Worm (Caenorhabditis elegans) whole organism, L1 larva: ENCODE results near the gene T18D3.9.

Experiments used
- C16A3.4 ChIP-seq: fragments of 150-350 bp; optimal IDR thresholded peaks from 2 replicates; lab custom pipeline; 2014; ENCODE audit warnings: missing biosample characterization, missing genetic modification characterization
- C34B4.2 ChIP-seq: sonication (generic microtip); optimal IDR thresholded peaks from 2 replicates; lab custom pipeline; 2017; ENCODE audit warnings: mild to moderate bottlenecking, missing genetic modification characterization, missing compliant biosample characterization
- F16B12.6 ChIP-seq: fragments of 150-350 bp; optimal IDR thresholded peaks from 2 replicates; lab custom pipeline; 2014; ENCODE audit warnings: missing biosample characterization, missing genetic modification characterization
- Y116A8C.19 ChIP-seq: sonication (generic microtip); optimal IDR thresholded peaks from 2 replicates; lab custom pipeline; 2016; ENCODE audit warnings: missing compliant biosample characterization, missing genetic modification characterization, borderline replicate concordance
- aha-1 ChIP-seq: fragments of 150-350 bp; optimal IDR thresholded peaks from 2 replicates; lab custom pipeline; 2014; ENCODE audit warnings: missing biosample characterization, missing genetic modification characterization
- alr-1 ChIP-seq: fragments of 200-800 bp; sonication (Bioruptor generic); optimal IDR thresholded peaks from 2 replicates; lab custom pipeline; 2018; ENCODE audit warnings: borderline replicate concordance, mild to moderate bottlenecking, missing genetic modification characterization, missing compliant biosample characterization
- ama-1 ChIP-seq: fragments of 150-350 bp; optimal IDR thresholded peaks from 2 replicates; lab custom pipeline; 2014
- ceh-63 ChIP-seq: fragments of 200-800 bp; sonication (Bioruptor generic); optimal IDR thresholded peaks from 2 replicates; lab custom pipeline; 2018; ENCODE audit warnings: mild to moderate bottlenecking, missing genetic modification characterization, missing compliant biosample characterization
- ces-1 ChIP-seq: fragments of 150-350 bp; optimal IDR thresholded peaks from 2 replicates; lab custom pipeline; 2014; ENCODE audit warnings: missing biosample characterization, missing genetic modification reagents, missing genetic modification characterization
- dpl-1 ChIP-seq, 3 experiments: fragments of 150-350 bp in 2 of 3; sonication (generic microtip) in 1 of 3; optimal IDR thresholded peaks; 2 replicates each; lab custom pipeline; 2014 to 2017; ENCODE audit warnings: missing biosample characterization in 3 of 3, missing genetic modification characterization in 3 of 3, missing genetic modification reagents in 3 of 3
- efl-1 ChIP-seq, 4 experiments: fragments of 150-350 bp; optimal IDR thresholded peaks in 3 of 4; peaks in 1 of 4; 1 replicate in 1 of 4; 2 replicates in 3 of 4; lab custom pipeline; 2014; ENCODE audit warnings: missing biosample characterization in 2 of 4, missing genetic modification characterization in 2 of 4, missing genetic modification reagents in 2 of 4
- efl-3 ChIP-seq: fragments of 200-800 bp; sonication (Bioruptor generic); optimal IDR thresholded peaks from 2 replicates; lab custom pipeline; 2018; ENCODE audit warnings: mild to moderate bottlenecking, missing genetic modification characterization, missing compliant biosample characterization
- elt-2 ChIP-seq: sonication (generic microtip); optimal IDR thresholded peaks from 2 replicates; lab custom pipeline; 2016; ENCODE audit warnings: missing genetic modification characterization, mild to moderate bottlenecking, inconsistent platforms, missing compliant biosample characterization, missing genetic modification reagents
- ets-5 ChIP-seq: fragments of 200-800 bp; sonication (Bioruptor generic); IDR thresholded peaks from 2 replicates; pipeline ENCODE4 v1.3.6; 2022; ENCODE audit warnings: missing genetic modification characterization, missing compliant biosample characterization
- hlh-17 ChIP-seq: fragments of 200-800 bp; sonication (Bioruptor generic); optimal IDR thresholded peaks from 2 replicates; lab custom pipeline; 2018; ENCODE audit warnings: missing genetic modification characterization, mild to moderate bottlenecking, missing compliant biosample characterization, moderate library complexity, borderline replicate concordance
- irx-1 ChIP-seq: sonication (generic microtip); optimal IDR thresholded peaks from 2 replicates; lab custom pipeline; 2016; ENCODE audit warnings: missing genetic modification characterization, missing compliant biosample characterization
- lin-13 ChIP-seq: fragments of 150-350 bp; optimal IDR thresholded peaks from 2 replicates; lab custom pipeline; 2014; ENCODE audit warnings: missing biosample characterization, missing genetic modification reagents, missing genetic modification characterization
- lin-14 ChIP-seq: fragments of 200-800 bp; sonication (Bioruptor generic); optimal IDR thresholded peaks from 2 replicates; lab custom pipeline; 2018; ENCODE audit warnings: mild to moderate bottlenecking, missing genetic modification characterization, moderate library complexity, missing compliant biosample characterization
- lin-35 ChIP-seq, 2 experiments: fragments of 150-350 bp; optimal IDR thresholded peaks; 2 replicates each; lab custom pipeline; 2014; ENCODE audit warnings: missing biosample characterization in 2 of 2, missing genetic modification characterization in 2 of 2, missing genetic modification reagents in 2 of 2
- lin-39 ChIP-seq: fragments of 150-350 bp; optimal IDR thresholded peaks from 2 replicates; lab custom pipeline; 2014; ENCODE audit warnings: missing biosample characterization, missing genetic modification reagents, missing genetic modification characterization
- lsy-2 ChIP-seq, 2 experiments: fragments of 150-350 bp; optimal IDR thresholded peaks; 2 replicates each; lab custom pipeline; 2014; ENCODE audit warnings: missing biosample characterization in 2 of 2, missing genetic modification characterization in 2 of 2
- mab-9 ChIP-seq: fragments of 200-800 bp; sonication (Bioruptor generic); IDR thresholded peaks from 2 replicates; pipeline ENCODE4 v1.3.6; 2022; ENCODE audit warnings: missing genetic modification reagents, missing genetic modification characterization, missing compliant biosample characterization
- mep-1 ChIP-seq: fragments of 150-350 bp; optimal IDR thresholded peaks from 2 replicates; lab custom pipeline; 2014; ENCODE audit warnings: missing biosample characterization, missing genetic modification characterization
- nhr-11 ChIP-seq: fragments of 150-350 bp; optimal IDR thresholded peaks from 2 replicates; lab custom pipeline; 2014; ENCODE audit warnings: missing biosample characterization, missing genetic modification characterization
- nhr-19 ChIP-seq: fragments of 200-800 bp; sonication (Bioruptor generic); conservative IDR thresholded peaks from 2 replicates; pipeline ENCODE4 v1.3.6; 2022; ENCODE audit warnings: missing genetic modification characterization, missing compliant biosample characterization
- nhr-47 ChIP-seq: sonication (generic microtip); optimal IDR thresholded peaks from 2 replicates; lab custom pipeline; 2016; ENCODE audit warnings: mild to moderate bottlenecking, missing genetic modification characterization, moderate library complexity, missing compliant biosample characterization
- nhr-71 ChIP-seq: sonication (generic microtip); optimal IDR thresholded peaks from 2 replicates; lab custom pipeline; 2016; ENCODE audit warnings: mild to moderate bottlenecking, missing genetic modification characterization, moderate library complexity, missing compliant biosample characterization
- nhr-76 ChIP-seq: sonication (generic microtip); optimal IDR thresholded peaks from 2 replicates; lab custom pipeline; 2017; ENCODE audit warnings: missing biosample characterization, missing genetic modification characterization
- nhr-77 ChIP-seq: fragments of 150-350 bp; optimal IDR thresholded peaks from 2 replicates; lab custom pipeline; 2014; ENCODE audit warnings: missing biosample characterization, missing genetic modification characterization
- nhr-84 ChIP-seq: sonication (generic microtip); optimal IDR thresholded peaks from 2 replicates; lab custom pipeline; 2017; ENCODE audit warnings: missing biosample characterization, missing genetic modification characterization
- nhr-90 ChIP-seq: sonication (generic microtip); optimal IDR thresholded peaks from 2 replicates; lab custom pipeline; 2016; ENCODE audit warnings: mild to moderate bottlenecking, missing genetic modification characterization, missing compliant biosample characterization; ENCODE audit not compliant: poor library complexity
- pax-3 ChIP-seq: fragments of 200-800 bp; sonication (Bioruptor generic); optimal IDR thresholded peaks from 2 replicates; lab custom pipeline; 2018; ENCODE audit warnings: mild to moderate bottlenecking, missing genetic modification characterization, moderate library complexity, missing compliant biosample characterization
- pqm-1 ChIP-seq: sonication (generic microtip); optimal IDR thresholded peaks from 3 replicates; lab custom pipeline; 2017; ENCODE audit warnings: missing biosample characterization, missing genetic modification characterization
- rnt-1 ChIP-seq: sonication (generic microtip); optimal IDR thresholded peaks from 2 replicates; lab custom pipeline; 2016; ENCODE audit warnings: mild to moderate bottlenecking, missing genetic modification characterization, moderate library complexity, missing compliant biosample characterization
- skn-1 ChIP-seq: fragments of 150-350 bp; optimal IDR thresholded peaks from 2 replicates; lab custom pipeline; 2014; ENCODE audit warnings: missing biosample characterization, missing genetic modification characterization
- snpc-4 ChIP-seq: fragments of 150-350 bp; optimal IDR thresholded peaks from 2 replicates; lab custom pipeline; 2014; ENCODE audit warnings: missing biosample characterization, missing genetic modification characterization
- snu-23 ChIP-seq: sonication (generic microtip); optimal IDR thresholded peaks from 2 replicates; lab custom pipeline; 2016; ENCODE audit warnings: missing genetic modification characterization, missing compliant biosample characterization
- sox-4 ChIP-seq: sonication (generic microtip); optimal IDR thresholded peaks from 2 replicates; lab custom pipeline; 2016; ENCODE audit warnings: missing genetic modification characterization, missing compliant biosample characterization
- sup-37 ChIP-seq: fragments of 200-800 bp; sonication (Bioruptor generic); optimal IDR thresholded peaks from 2 replicates; lab custom pipeline; 2018; ENCODE audit warnings: mild to moderate bottlenecking, missing genetic modification characterization, missing compliant biosample characterization
- swsn-7 ChIP-seq: sonication (generic microtip); optimal IDR thresholded peaks from 2 replicates; lab custom pipeline; 2016; ENCODE audit warnings: missing genetic modification characterization, missing compliant biosample characterization
- tbx-2 ChIP-seq: sonication (generic microtip); optimal IDR thresholded peaks from 2 replicates; lab custom pipeline; 2016; ENCODE audit warnings: missing genetic modification characterization, missing compliant biosample characterization
- unc-130 ChIP-seq: fragments of 150-350 bp; optimal IDR thresholded peaks from 2 replicates; lab custom pipeline; 2017; ENCODE audit warnings: missing biosample characterization, missing genetic modification characterization, inconsistent platforms
- unc-30 ChIP-seq: sonication (generic microtip); optimal IDR thresholded peaks from 2 replicates; lab custom pipeline; 2017; ENCODE audit warnings: missing biosample characterization, missing genetic modification characterization
- unc-62 ChIP-seq: fragments of 150-350 bp; optimal IDR thresholded peaks from 2 replicates; lab custom pipeline; 2014; ENCODE audit warnings: missing biosample characterization, missing genetic modification reagents, missing genetic modification characterization
- unc-98 ChIP-seq: fragments of 200-800 bp; sonication (Bioruptor generic); IDR thresholded peaks from 2 replicates; pipeline ENCODE4 v1.3.6; 2022; ENCODE audit warnings: missing genetic modification characterization, missing compliant biosample characterization
- xbp-1 ChIP-seq: sonication (generic microtip); optimal IDR thresholded peaks from 2 replicates; lab custom pipeline; 2016; ENCODE audit warnings: missing genetic modification characterization, missing compliant biosample characterization
- zip-4 ChIP-seq: fragments of 200-800 bp; sonication (Bioruptor generic); optimal IDR thresholded peaks from 2 replicates; lab custom pipeline; 2018; ENCODE audit warnings: mild to moderate bottlenecking, missing genetic modification characterization, moderate library complexity, missing compliant biosample characterization
- ztf-11 ChIP-seq, 2 experiments: sonication (generic microtip); optimal IDR thresholded peaks; 2 replicates each; lab custom pipeline; 2016 to 2017; ENCODE audit warnings: missing genetic modification characterization in 2 of 2, missing biosample characterization in 1 of 2, missing compliant biosample characterization in 1 of 2
- ztf-4 ChIP-seq: fragments of 150-350 bp; optimal IDR thresholded peaks from 2 replicates; lab custom pipeline; 2014; ENCODE audit warnings: missing biosample characterization, missing genetic modification characterization

T18D3.9 gene

DNA sequence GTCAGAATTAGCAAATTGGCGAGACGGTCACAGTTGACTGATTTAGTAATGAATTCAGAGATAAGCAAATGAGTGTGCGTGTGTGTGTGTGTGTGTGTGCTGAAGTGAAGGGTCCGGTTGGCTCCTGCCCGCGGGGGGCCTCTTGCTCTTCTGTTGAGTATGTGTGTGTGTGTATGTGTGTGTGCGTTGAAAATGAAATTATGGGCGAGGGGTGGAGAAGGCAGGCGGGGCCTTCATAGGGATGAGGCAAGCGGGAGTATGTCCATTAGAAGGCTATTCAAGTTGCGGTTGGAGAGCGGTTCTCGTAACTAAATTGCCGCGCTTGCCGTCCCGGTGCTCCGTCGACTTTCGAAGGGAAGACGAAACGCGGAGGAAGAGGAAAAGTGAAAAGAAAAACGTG lies 47.0 kb downstream of the T18D3.9 start (continued):
- TF ChIP-seq unc-62 (GFP tag; lab: Kevin White, UChicago): no peak
- TF ChIP-seq hlh-17 (GFP tag; lab: Kevin White, UChicago): no peak
- TF ChIP-seq tbx-2 (tag; lab: Kevin White, UChicago): peak; percentile 30
- no peak for TF ChIP-seq ceh-63 (GFP tag; lab: Kevin White, UChicago)
- no peak for TF ChIP-seq mep-1
- TF ChIP-seq rnt-1: no peak
- no peak for TF ChIP-seq mab-9 (GFP tag; lab: Robert Waterston, UW)
- no peak for TF ChIP-seq ztf-4 (tag; lab: Kevin White, UChicago)
- no peak for TF ChIP-seq nhr-11 (tag; lab: Kevin White, UChicago)
- TF ChIP-seq snpc-4 (tag; lab: Kevin White, UChicago): no peak
- no peak for TF ChIP-seq ama-1
- no peak for TF ChIP-seq zip-4 (GFP tag; lab: Kevin White, UChicago)

DNA sequence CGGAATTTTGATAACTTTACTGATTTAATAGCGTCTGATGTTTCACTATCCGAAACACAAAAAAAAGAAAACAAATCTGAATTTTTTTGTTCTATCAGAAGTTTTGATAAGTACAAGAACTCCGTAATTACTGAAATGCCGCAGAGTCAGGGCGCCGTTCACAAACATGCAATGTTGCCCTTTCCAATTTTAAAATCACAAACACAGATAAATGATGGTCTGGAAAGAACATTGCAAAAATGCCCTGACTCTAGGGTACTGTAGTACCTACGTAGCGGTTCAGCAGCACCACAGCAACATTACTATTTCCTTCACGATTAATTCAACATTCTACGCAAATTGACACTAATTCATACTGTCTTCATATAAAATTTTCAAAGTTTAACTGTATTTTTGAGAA lies 47.7 kb downstream of the T18D3.9 start:
- TF ChIP-seq C16A3.4 (no peak), lin-35 (GFP tag; optimal IDR thresholded peaks at IDR 0.05; lab: Kevin White, UChicago) (no peak), swsn-7 (no peak), rnt-1 (no peak), tbx-2 (tag; lab: Kevin White, UChicago) (no peak), dpl-1 (GFP tag; optimal IDR thresholded peaks at IDR 0.05; lab: Kevin White, UChicago) (no peak), ztf-4 (tag; lab: Kevin White, UChicago) (no peak), nhr-84 (tag; lab: Kevin White, UChicago) (no peak), unc-30 (no peak), lin-14 (GFP tag; lab: Kevin White, UChicago) (no peak), nhr-77 (tag; lab: Kevin White, UChicago) (no peak), ces-1 (GFP tag; lab: Kevin White, UChicago) (no peak)
- TF ChIP-seq, all 84 proteins: peak for 0

DNA sequence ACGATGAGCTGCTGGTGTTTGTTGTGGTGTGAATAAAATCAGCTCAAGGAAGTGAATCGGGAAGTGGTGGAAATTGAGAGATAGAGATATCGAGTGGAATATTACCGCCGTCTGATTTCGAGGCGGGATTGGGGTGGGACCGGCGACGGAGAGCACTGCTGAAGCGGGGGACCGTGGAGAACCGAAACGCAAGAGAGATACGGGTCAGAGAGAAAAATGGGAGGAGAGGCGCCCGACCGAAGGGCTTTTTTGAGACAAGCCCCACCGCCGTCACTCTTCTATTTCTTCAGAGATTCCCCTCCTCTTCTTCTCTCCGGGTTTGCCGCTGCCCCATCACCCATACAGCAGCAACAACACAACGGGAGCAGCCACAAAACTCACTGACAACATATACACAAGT lies 48.2 kb downstream of the T18D3.9 start:
- TF ChIP-seq irx-1 (tag; lab: Kevin White, UChicago) (no peak), ceh-63 (GFP tag; lab: Kevin White, UChicago) (no peak), nhr-76 (tag; lab: Kevin White, UChicago) (no peak), F16B12.6 (no peak), nhr-71 (tag; lab: Kevin White, UChicago) (peak; percentile 6), lsy-2 (tag; optimal IDR thresholded peaks at IDR 0.05; lab: Kevin White, UChicago) (no peak), lin-14 (GFP tag; lab: Kevin White, UChicago) (peak; percentile 43), elt-2 (no peak), pax-3 (tag; lab: Kevin White, UChicago) (no peak), unc-130 (tag; lab: Kevin White, UChicago) (no peak), efl-1 (optimal IDR thresholded peaks at IDR 0.05; lab: Kevin White, UChicago) (no peak), efl-1 (GFP tag; optimal IDR thresholded peaks at IDR 0.05 in 1 of 2; lab: Kevin White, UChicago) (peak in 1 of 2 experiments; percentile 30), nhr-90 (tag; lab: Kevin White, UChicago) (no peak), xbp-1 (no peak), nhr-47 (no peak), lin-13 (GFP tag; lab: Kevin White, UChicago) (no peak), nhr-19 (GFP tag; lab: Robert Waterston, UW) (no peak), ets-5 (GFP tag; lab: Robert Waterston, UW) (no peak), ces-1 (GFP tag; lab: Kevin White, UChicago) (no peak), pqm-1 (tag; lab: Kevin White, UChicago) (no peak), unc-98 (no peak)

DNA sequence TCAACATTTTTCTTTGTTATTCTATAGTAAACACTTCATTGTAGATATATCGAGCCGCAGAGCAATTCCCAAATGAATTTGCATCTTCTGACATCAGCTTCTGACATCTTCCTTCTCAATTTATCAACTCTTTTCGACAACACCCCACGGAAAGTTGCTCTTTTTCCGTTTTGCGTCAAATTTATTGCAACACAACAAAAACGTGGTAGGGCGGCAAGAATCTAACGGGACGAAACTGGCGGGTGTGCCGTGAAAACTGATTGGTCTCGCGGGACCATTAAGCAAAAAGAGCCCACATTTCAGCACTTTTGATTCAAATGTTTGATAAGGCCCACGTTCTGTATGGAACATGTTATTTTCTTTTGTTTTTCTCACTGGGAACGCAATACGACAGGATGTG lies 49.5 kb downstream of the T18D3.9 start:
- TF ChIP-seq aha-1 (tag; lab: Kevin White, UChicago): no peak
- TF ChIP-seq sup-37 (GFP tag; lab: Kevin White, UChicago): no peak
- TF ChIP-seq efl-3 (GFP tag; lab: Kevin White, UChicago): no peak
- TF ChIP-seq C34B4.2 (tag; lab: Kevin White, UChicago): no peak
- TF ChIP-seq Y116A8C.19 (tag; lab: Kevin White, UChicago): no peak
- no peak for TF ChIP-seq alr-1 (tag; lab: Kevin White, UChicago)
- TF ChIP-seq snu-23 (GFP tag; lab: Kevin White, UChicago): no peak
- TF ChIP-seq lin-39 (tag; lab: Kevin White, UChicago): peak; percentile 4
- no peak for TF ChIP-seq elt-2
- no peak for TF ChIP-seq skn-1 (tag; lab: Kevin White, UChicago)
- no peak for TF ChIP-seq sox-4 (tag; lab: Kevin White, UChicago)
- no peak for TF ChIP-seq ztf-11 (tag; optimal IDR thresholded peaks at IDR 0.05; lab: Kevin White, UChicago)
- no peak for TF ChIP-seq ztf-4 (tag; lab: Kevin White, UChicago)
- TF ChIP-seq lin-14 (GFP tag; lab: Kevin White, UChicago): peak; percentile 67
